Worm (Caenorhabditis elegans): ENCODE data around the gene prp-39.

prp-39 gene

DNA sequence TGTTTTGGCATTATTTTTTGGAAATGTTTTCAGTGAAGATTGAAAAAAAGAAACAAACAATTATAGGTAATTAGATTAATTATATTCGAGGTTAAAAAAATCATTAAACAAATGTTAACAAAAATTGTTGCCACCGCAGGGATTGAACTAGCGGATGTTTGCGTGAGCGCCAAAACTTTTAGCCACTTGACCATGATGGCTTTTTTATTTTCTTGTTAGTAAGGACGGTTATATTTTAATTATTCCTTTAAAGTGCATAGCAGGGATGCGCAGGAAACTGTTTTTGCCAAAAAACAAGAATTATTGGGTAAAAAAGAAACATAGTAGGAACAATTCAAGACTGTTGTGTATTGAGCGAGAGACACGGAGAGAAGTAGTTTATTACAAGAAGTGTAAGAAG is 15.1 kb downstream of the prp-39 start (continued):
- TF ChIP-seq zfh-2 (GFP tag; conservative IDR thresholded peaks at IDR 0.05): no peak
- peak; percentile 3 for TF ChIP-seq K12H6.12 (tag; optimal IDR thresholded peaks at IDR 0.05)
- peak; percentile 70 for TF ChIP-seq nhr-90 (tag; optimal IDR thresholded peaks at IDR 0.05)
- no peak for TF ChIP-seq sptf-2 (GFP tag; optimal IDR thresholded peaks at IDR 0.05)
- TF ChIP-seq ama-1 (optimal IDR thresholded peaks at IDR 0.05): no peak
- peak; percentile 29 to 73 for TF ChIP-seq ama-1 (GFP tag; optimal IDR thresholded peaks at IDR 0.05)
- no peak for TF ChIP-seq F37B4.10 (GFP tag; IDR thresholded peaks at IDR 0.05)
- TF ChIP-seq B0336.3 (GFP tag; IDR thresholded peaks at IDR 0.05): peak; percentile 87
- TF ChIP-seq gei-17 (GFP tag; optimal IDR thresholded peaks at IDR 0.05): no peak
- no peak for TF ChIP-seq F57A8.1 (GFP tag; optimal IDR thresholded peaks at IDR 0.05)
- no peak for TF ChIP-seq pha-4 (tag; optimal IDR thresholded peaks at IDR 0.05)
- TF ChIP-seq egl-18 (GFP tag; IDR thresholded peaks at IDR 0.05): no peak
- no peak for TF ChIP-seq nfya-1 (tag; optimal IDR thresholded peaks at IDR 0.05; ENCODE audit: borderline replicate concordance, insufficient read depth)
- TF ChIP-seq ceh-58 (GFP tag; IDR thresholded peaks at IDR 0.05): peak; percentile 92
- TF ChIP-seq ZK185.1 (tag; optimal IDR thresholded peaks at IDR 0.05; ENCODE audit: poor library complexity, severe bottlenecking): no peak
- TF ChIP-seq ccch-3 (GFP tag; optimal IDR thresholded peaks at IDR 0.05): no peak
- no peak for TF ChIP-seq unc-130 (GFP tag; optimal IDR thresholded peaks at IDR 0.05)
- TF ChIP-seq pbrm-1 (GFP tag; IDR thresholded peaks at IDR 0.05): peak; percentile 77
- TF ChIP-seq atf-7 (tag; optimal IDR thresholded peaks at IDR 0.05): peak; percentile 77
- TF ChIP-seq him-1 (tag; optimal IDR thresholded peaks at IDR 0.05): peak; percentile 79
- TF ChIP-seq cebp-1 (GFP tag; IDR thresholded peaks at IDR 0.05): 0 out of 2 replicates have a peak, but pooled peaks have one; percentile 18
- no peak for TF ChIP-seq cebp-1 (tag; optimal IDR thresholded peaks at IDR 0.05)
- TF ChIP-seq attf-6 (GFP tag; IDR thresholded peaks at IDR 0.05): peak; percentile 85
- no peak for TF ChIP-seq C17E4.6 (GFP tag; IDR thresholded peaks at IDR 0.05)
- TF ChIP-seq chd-7 (tag; optimal IDR thresholded peaks at IDR 0.05): peak; percentile 77
- TF ChIP-seq nhr-120 (GFP tag; IDR thresholded peaks at IDR 0.05): 0 out of 2 replicates have a peak, but pooled peaks have one; percentile 82
- TF ChIP-seq Y53G8AR.9 (GFP tag; conservative IDR thresholded peaks at IDR 0.05): peak; percentile 84
- TF ChIP-seq tbx-9 (tag; optimal IDR thresholded peaks at IDR 0.05; ENCODE audit: borderline replicate concordance): no peak
- TF ChIP-seq let-526 (GFP tag; IDR thresholded peaks at IDR 0.05): no peak
- peak; percentile 76 for TF ChIP-seq mes-4 (tag; optimal IDR thresholded peaks at IDR 0.05)
- peak; percentile 79 for TF ChIP-seq F52B5.7 (tag; optimal IDR thresholded peaks at IDR 0.05)
- peak; percentile 74; the same call in 1 of the 2 replicates for TF ChIP-seq madf-3 (GFP tag; IDR thresholded peaks at IDR 0.05)
- no peak for TF ChIP-seq ceh-27 (GFP tag; optimal IDR thresholded peaks at IDR 0.05)
- peak; percentile 58 for TF ChIP-seq ceh-100 (GFP tag; IDR thresholded peaks at IDR 0.05)
- peak; percentile 57 for TF ChIP-seq B0035.1 (tag; optimal IDR thresholded peaks at IDR 0.05)
- no peak for TF ChIP-seq attf-3 (GFP tag; conservative IDR thresholded peaks at IDR 0.05)
- peak; percentile 84 for TF ChIP-seq hrde-1 (tag; optimal IDR thresholded peaks at IDR 0.05; ENCODE audit: borderline replicate concordance)
- TF ChIP-seq K11D2.4 (GFP tag; IDR thresholded peaks at IDR 0.05): no peak
- TF ChIP-seq snpc-3.4 (tag; optimal IDR thresholded peaks at IDR 0.05): peak; percentile 73
- TF ChIP-seq lir-1 (GFP tag; conservative IDR thresholded peaks at IDR 0.05): no peak
- TF ChIP-seq snpc-1.1 (tag; optimal IDR thresholded peaks at IDR 0.05; ENCODE audit: insufficient read depth): peak; percentile 30
- TF ChIP-seq egrh-3 (GFP tag; IDR thresholded peaks at IDR 0.05): no peak
- 0 out of 2 replicates have a peak, but pooled peaks have one; percentile 26 for TF ChIP-seq dox-1 (GFP tag; IDR thresholded peaks at IDR 0.05)
- TF ChIP-seq F10E7.11 (tag; optimal IDR thresholded peaks at IDR 0.05): peak; percentile 85
- TF ChIP-seq F39B2.1 (GFP tag; IDR thresholded peaks at IDR 0.05): 0 out of 2 replicates have a peak, but pooled peaks have one; percentile 64
- TF ChIP-seq aptf-3 (GFP tag; IDR thresholded peaks at IDR 0.05): peak; percentile 96; the same call in 1 of the 2 replicates
- TF ChIP-seq D2030.7 (GFP tag; IDR thresholded peaks at IDR 0.05): peak; percentile 73
- no peak for TF ChIP-seq lin-35 (GFP tag; optimal IDR thresholded peaks at IDR 0.05)
- peak; percentile 38 for TF ChIP-seq madf-10 (tag; optimal IDR thresholded peaks at IDR 0.05)
